Worm (Caenorhabditis elegans) whole organism, L4 larva: ENCODE results near the gene athp-1.

Experiments used
- F26F4.8 ChIP-seq: fragments of 200-800 bp; sonication (Bioruptor generic); conservative IDR thresholded peaks from 2 replicates; pipeline ENCODE4 v1.3.6; 2022; ENCODE audit warnings: missing genetic modification characterization, missing compliant biosample characterization
- F37D6.2 ChIP-seq: sonication (generic microtip); optimal IDR thresholded peaks from 2 replicates; lab custom pipeline; 2016; ENCODE audit warnings: mild to moderate bottlenecking, missing genetic modification characterization, missing compliant biosample characterization
- R02D3.7 ChIP-seq: fragments of 150-350 bp; sonication (generic microtip); optimal IDR thresholded peaks from 3 replicates; lab custom pipeline; 2014; ENCODE audit warnings: missing biosample characterization, missing genetic modification characterization
- T26A8.4 ChIP-seq: fragments of 200-800 bp; sonication (Bioruptor generic); IDR thresholded peaks from 2 replicates; pipeline ENCODE4 v1.3.6; 2022; ENCODE audit warnings: missing genetic modification characterization, missing compliant biosample characterization
- aha-1 ChIP-seq: fragments of 150-350 bp; peaks from one replicate; lab custom pipeline; 2014; ENCODE audit warnings: missing biosample characterization, missing genetic modification characterization
- aly-2 ChIP-seq: sonication (generic microtip); optimal IDR thresholded peaks from 2 replicates; lab custom pipeline; 2018; ENCODE audit warnings: missing biosample characterization, missing genetic modification characterization
- ceh-28 ChIP-seq: fragments of 150-350 bp; optimal IDR thresholded peaks from 2 replicates; lab custom pipeline; 2014; ENCODE audit warnings: missing biosample characterization, missing genetic modification reagents, missing genetic modification characterization
- ceh-44 ChIP-seq: fragments of 200-800 bp; sonication (Bioruptor generic); IDR thresholded peaks from 2 replicates; pipeline ENCODE4 v1.3.6; 2022; ENCODE audit warnings: missing genetic modification reagents, missing genetic modification characterization, missing compliant biosample characterization
- dmd-6 ChIP-seq: fragments of 200-800 bp; sonication (Bioruptor generic); IDR thresholded peaks from 2 replicates; pipeline ENCODE4 v1.3.6; 2022; ENCODE audit warnings: missing genetic modification reagents, missing genetic modification characterization, missing compliant biosample characterization
- dpl-1 ChIP-seq: fragments of 150-350 bp; optimal IDR thresholded peaks from 2 replicates; lab custom pipeline; 2014; ENCODE audit warnings: missing biosample characterization, missing genetic modification reagents, missing genetic modification characterization
- dve-1 ChIP-seq: sonication (generic microtip); optimal IDR thresholded peaks from 2 replicates; lab custom pipeline; 2017; ENCODE audit warnings: antibody characterized with exemption, mild to moderate bottlenecking, missing genetic modification characterization, missing compliant biosample characterization; ENCODE audit not compliant: insufficient read depth
- egl-43 ChIP-seq: fragments of 200-800 bp; sonication (Bioruptor generic); IDR thresholded peaks from 2 replicates; pipeline ENCODE4 v1.3.6; 2022; ENCODE audit warnings: missing genetic modification reagents, missing genetic modification characterization, missing compliant biosample characterization
- gei-8 ChIP-seq: fragments of 200-800 bp; sonication (Bioruptor generic); optimal IDR thresholded peaks from 2 replicates; lab custom pipeline; 2018; ENCODE audit warnings: mild to moderate bottlenecking, missing genetic modification characterization, missing compliant biosample characterization
- hlh-30 ChIP-seq: sonication (generic microtip); optimal IDR thresholded peaks from 2 replicates; lab custom pipeline; 2017; ENCODE audit warnings: antibody characterized with exemption, mild to moderate bottlenecking, missing genetic modification characterization, missing compliant biosample characterization; ENCODE audit not compliant: insufficient read depth
- jun-1 ChIP-seq: fragments of 150-350 bp; optimal IDR thresholded peaks from 2 replicates; lab custom pipeline; 2014; ENCODE audit warnings: missing biosample characterization, missing genetic modification reagents, missing genetic modification characterization
- lin-1 ChIP-seq: fragments of 200-800 bp; sonication (Bioruptor generic); IDR thresholded peaks from 2 replicates; pipeline ENCODE4 v1.3.6; 2022; ENCODE audit warnings: missing genetic modification reagents, missing genetic modification characterization, missing compliant biosample characterization
- lin-13 ChIP-seq: fragments of 150-350 bp; optimal IDR thresholded peaks from 2 replicates; lab custom pipeline; 2014; ENCODE audit warnings: missing biosample characterization, missing genetic modification reagents, missing genetic modification characterization
- lin-38 ChIP-seq: fragments of 200-800 bp; sonication (Bioruptor generic); IDR thresholded peaks from 2 replicates; pipeline ENCODE4 v1.3.6; 2022; ENCODE audit warnings: missing genetic modification reagents, missing genetic modification characterization, missing compliant biosample characterization
- lsy-2 ChIP-seq, 2 experiments: fragments of 150-350 bp in 1 of 2; sonication (generic microtip) in 1 of 2; optimal IDR thresholded peaks; 2 replicates each; lab custom pipeline; 2014 to 2017; ENCODE audit warnings: missing biosample characterization in 2 of 2, missing genetic modification characterization in 2 of 2
- mep-1 ChIP-seq: fragments of 150-350 bp; sonication (generic microtip); optimal IDR thresholded peaks from 3 replicates; lab custom pipeline; 2014; ENCODE audit warnings: missing biosample characterization, missing genetic modification characterization
- mes-2 ChIP-seq: sonication (generic microtip); optimal IDR thresholded peaks from 2 replicates; lab custom pipeline; 2016; ENCODE audit warnings: missing genotype, mild to moderate bottlenecking, missing genetic modification characterization, missing compliant biosample characterization; ENCODE audit not compliant: poor library complexity, severe bottlenecking
- nhr-10 ChIP-seq: fragments of 150-350 bp; optimal IDR thresholded peaks from 2 replicates; lab custom pipeline; 2014; ENCODE audit warnings: missing biosample characterization, missing genetic modification characterization
- nhr-11 ChIP-seq: fragments of 150-350 bp; optimal IDR thresholded peaks from 2 replicates; lab custom pipeline; 2014; ENCODE audit warnings: missing biosample characterization, missing genetic modification characterization
- nhr-42 ChIP-seq: fragments of 200-800 bp; sonication (Bioruptor generic); IDR thresholded peaks from 2 replicates; pipeline ENCODE4 v1.3.6; 2022; ENCODE audit warnings: missing genetic modification characterization, missing compliant biosample characterization
- set-16 ChIP-seq: fragments of 200-800 bp; sonication (Bioruptor generic); IDR thresholded peaks from 2 replicates; pipeline ENCODE4 v1.3.6; 2022; ENCODE audit warnings: missing genetic modification reagents, missing genetic modification characterization, missing compliant biosample characterization
- skn-1 ChIP-seq: fragments of 150-350 bp; optimal IDR thresholded peaks from 2 replicates; lab custom pipeline; 2014; ENCODE audit warnings: missing biosample characterization, missing genetic modification characterization
- spr-1 ChIP-seq: sonication (generic microtip); optimal IDR thresholded peaks from 2 replicates; lab custom pipeline; 2016; ENCODE audit warnings: mild to moderate bottlenecking, missing genetic modification characterization, missing compliant biosample characterization
- tag-97 ChIP-seq: fragments of 200-800 bp; sonication (Bioruptor generic); IDR thresholded peaks from 2 replicates; pipeline ENCODE4 v1.3.6; 2022; ENCODE audit warnings: missing genetic modification characterization, missing compliant biosample characterization
- unc-62 ChIP-seq, 3 experiments: fragments of 150-350 bp in 1 of 3; sonication (generic microtip); optimal IDR thresholded peaks in 2 of 3; peaks in 1 of 3; 1 replicate in 1 of 3; 2 replicates in 2 of 3; lab custom pipeline; 2014 to 2017; ENCODE audit warnings: missing biosample characterization in 3 of 3, missing genetic modification characterization in 3 of 3, missing genetic modification reagents in 3 of 3, missing genotype in 1 of 3
- zip-11 ChIP-seq: fragments of 200-800 bp; sonication (Bioruptor generic); IDR thresholded peaks from 2 replicates; pipeline ENCODE4 v1.3.6; 2022; ENCODE audit warnings: missing genetic modification characterization, missing compliant biosample characterization

The athp-1 gene

ce11 chrIII:10857984-10858383, 23.6 kb upstream of the athp-1 start, which contains the start of gene oxi-1:
Gene oxi-1 (plus strand): TSS chrIII:10858284.
- no peak for TF ChIP-seq gei-8 (GFP tag; lab: Kevin White, UChicago)
- TF ChIP-seq lin-1 (GFP tag; lab: Robert Waterston, UW) = no peak
- no peak for TF ChIP-seq jun-1 (tag; lab: Kevin White, UChicago)
- no peak for TF ChIP-seq F26F4.8
- no peak for TF ChIP-seq T26A8.4 (GFP tag; lab: Robert Waterston, UW)

- TF ChIP-seq nhr-10 (tag; lab: Kevin White, UChicago) (no peak), ceh-28 (tag; lab: Kevin White, UChicago) (peak; percentile 90), unc-62 (GFP tag; optimal IDR thresholded peaks at IDR 0.05 in 1 of 2; lab: Kevin White, UChicago) (peak in 1 of 2 experiments; percentile 86), unc-62 (tag; optimal IDR thresholded peaks at IDR 0.05; lab: Kevin White, UChicago) (no peak), spr-1 (tag; lab: Kevin White, UChicago) (no peak), skn-1 (tag; lab: Kevin White, UChicago) (no peak), F37D6.2 (no peak), lin-13 (GFP tag; lab: Kevin White, UChicago) (no peak)
- TF ChIP-seq, all 104 proteins: peak for 2
Observed at ce11 chrIII:10861375-10861774, 20.2 kb upstream of the athp-1 start.

- 0 out of 2 replicates have a peak, but pooled peaks have one; percentile 36 for TF ChIP-seq egl-43 (GFP tag; lab: Robert Waterston, UW)
- TF ChIP-seq set-16 = peak; percentile 91
- TF ChIP-seq tag-97 (GFP tag; lab: Robert Waterston, UW) = no peak
- TF ChIP-seq, all 104 proteins: peak for 2
Observed at ce11 chrIII:10867086-10867485, 14.5 kb upstream of the athp-1 start.

- TF ChIP-seq dpl-1 (peak; percentile 53), mes-2 (tag; lab: Kevin White, UChicago) (peak; percentile 64), nhr-42 (GFP tag; lab: Robert Waterston, UW) (no peak), dve-1 (peak; percentile 17), ceh-28 (tag; lab: Kevin White, UChicago) (peak; percentile 50), aly-2 (tag; lab: Kevin White, UChicago) (no peak), mep-1 (tag; lab: Kevin White, UChicago) (peak; percentile 31), lin-38 (GFP tag; lab: Robert Waterston, UW) (peak; percentile 35), nhr-11 (tag; lab: Kevin White, UChicago) (peak; percentile 5), hlh-30 (tag; lab: Kevin White, UChicago) (peak; percentile 12), dmd-6 (peak; percentile 28; the same call in 1 of the 2 replicates), lin-13 (GFP tag; lab: Kevin White, UChicago) (no peak), aha-1 (tag; lab: Kevin White, UChicago) (peak; percentile 25), lsy-2 (tag; optimal IDR thresholded peaks at IDR 0.05; lab: Kevin White, UChicago) (peak in 1 of 2 experiments; percentile 45), zip-11 (GFP tag; lab: Robert Waterston, UW) (no peak)
- TF ChIP-seq, all 104 proteins: peak for 11
Observed at ce11 chrIII:10868653-10869392, 12.7 kb upstream of the athp-1 start, which contains the start of the genes cey-4 and vps-50. Gene cey-4 (minus strand): TSS chrIII:10868703. Gene vps-50 (plus strand): TSS chrIII:10869193.

- no peak for TF ChIP-seq set-16
- peak; percentile 52 for TF ChIP-seq aha-1 (tag; lab: Kevin White, UChicago)
Observed at ce11 chrIII:10869595-10869994, 12.0 kb upstream of the athp-1 start.

- TF ChIP-seq R02D3.7 (tag; lab: Kevin White, UChicago) (no peak), ceh-44 (GFP tag; lab: Robert Waterston, UW) (no peak)
- TF ChIP-seq, all 104 proteins: peak for 0
Observed at ce11 chrIII:10870161-10870560, 11.4 kb upstream of the athp-1 start.
